Worm (Caenorhabditis elegans): Measurements from ENCODE around the gene ZK6.8.

ZK6.8 gene

DNA sequence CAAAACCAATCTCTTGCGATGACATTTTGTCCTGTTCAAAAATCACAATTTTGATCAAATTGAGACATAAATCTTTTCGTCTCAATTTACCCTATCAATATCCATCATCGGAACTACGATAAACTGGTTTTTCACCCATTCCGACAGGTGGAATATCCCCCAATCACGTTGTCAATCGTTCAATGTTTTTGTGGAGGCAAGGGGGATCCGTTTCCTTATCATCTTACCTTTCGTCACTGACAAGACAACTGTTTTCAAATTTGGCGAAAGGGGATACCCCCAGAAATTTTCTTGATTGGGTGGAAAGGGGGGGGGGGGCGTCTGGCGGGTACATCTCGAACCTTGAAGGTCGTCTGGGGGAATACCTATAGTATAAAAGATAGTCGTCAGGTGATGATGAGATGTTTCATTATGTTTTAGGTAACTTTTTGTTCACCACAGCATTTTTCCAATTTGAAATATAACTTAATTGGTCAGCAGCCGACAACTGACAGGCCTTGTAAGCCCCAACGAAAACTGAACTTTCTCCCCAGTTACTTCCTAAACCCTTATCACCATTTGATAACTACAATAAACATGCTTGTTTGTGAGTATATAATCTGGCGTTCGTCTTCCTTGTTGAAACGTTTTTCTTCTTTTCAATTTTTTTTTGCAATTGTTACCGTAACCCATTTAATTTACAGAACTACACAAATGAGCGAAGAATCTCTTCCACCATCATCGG is at the start of gene ZK6.8:
TSS of gene ZK6.8 (plus strand) at position 682 of the 724 bp plus-strand sequence.
- TF ChIP-seq nhr-90 (tag; optimal IDR thresholded peaks at IDR 0.05; ENCODE audit: poor library complexity) (peak; percentile 79), blmp-1 (tag; optimal IDR thresholded peaks at IDR 0.05) (peak; percentile 88), ama-1 (optimal IDR thresholded peaks at IDR 0.05) (no peak), mab-9 (GFP tag; IDR thresholded peaks at IDR 0.05) (no peak), dpl-1 (GFP tag; optimal IDR thresholded peaks at IDR 0.05) (peak in 1 of 3 experiments; percentile 23), nhr-77 (tag; optimal IDR thresholded peaks at IDR 0.05) (no peak), ceh-8 (GFP tag; optimal IDR thresholded peaks at IDR 0.05) (no peak), nhr-76 (tag; optimal IDR thresholded peaks at IDR 0.05) (no peak), C16A3.4 (tag; optimal IDR thresholded peaks at IDR 0.05) (peak; percentile 11), irx-1 (tag; optimal IDR thresholded peaks at IDR 0.05) (no peak), fkh-8 (tag; optimal IDR thresholded peaks at IDR 0.05) (no peak), hlh-4 (tag; optimal IDR thresholded peaks at IDR 0.05) (no peak), lin-35 (GFP tag; optimal IDR thresholded peaks at IDR 0.05) (peak in 1 of 2 experiments; percentile 67), ets-5 (GFP tag; IDR thresholded peaks at IDR 0.05) (no peak), fkh-10 (GFP tag; optimal IDR thresholded peaks at IDR 0.05) (no peak), zip-4 (GFP tag; optimal IDR thresholded peaks at IDR 0.05) (no peak), egl-13 (tag; optimal IDR thresholded peaks at IDR 0.05) (no peak), nhr-85 (tag) (peak; percentile 99), aha-1 (tag; optimal IDR thresholded peaks at IDR 0.05) (no peak), lin-14 (GFP tag; optimal IDR thresholded peaks at IDR 0.05) (peak; percentile 97), hpl-2 (GFP tag; optimal IDR thresholded peaks at IDR 0.05) (no peak), grh-1 (GFP tag; IDR thresholded peaks at IDR 0.05) (peak; percentile 93), fos-1 (tag; optimal IDR thresholded peaks at IDR 0.05) (no peak), xbp-1 (tag; optimal IDR thresholded peaks at IDR 0.05) (no peak), lsy-2 (tag; optimal IDR thresholded peaks at IDR 0.05) (peak in 1 of 2 experiments; percentile 65), lin-15B (tag; optimal IDR thresholded peaks at IDR 0.05) (no peak), F16B12.6 (tag; optimal IDR thresholded peaks at IDR 0.05) (no peak), sptf-1 (tag; optimal IDR thresholded peaks at IDR 0.05) (no peak), unc-98 (GFP tag; IDR thresholded peaks at IDR 0.05) (no peak), pqm-1 (tag; optimal IDR thresholded peaks at IDR 0.05) (no peak), mep-1 (tag; optimal IDR thresholded peaks at IDR 0.05) (no peak), lin-39 (tag; optimal IDR thresholded peaks at IDR 0.05) (no peak), mdl-1 (tag; optimal IDR thresholded peaks at IDR 0.05) (peak in 1 of 2 experiments; percentile 77), pax-3 (tag; optimal IDR thresholded peaks at IDR 0.05) (no peak), ztf-11 (tag; optimal IDR thresholded peaks at IDR 0.05) (no peak), nhr-20 (tag; optimal IDR thresholded peaks at IDR 0.05) (peak; percentile 90), pag-3 (tag; optimal IDR thresholded peaks at IDR 0.05; ENCODE audit: borderline replicate concordance, insufficient read depth) (no peak), nhr-19 (GFP tag; conservative IDR thresholded peaks at IDR 0.05) (peak; percentile 79), elt-2 (tag; optimal IDR thresholded peaks at IDR 0.05) (no peak), efl-3 (GFP tag; optimal IDR thresholded peaks at IDR 0.05) (no peak), nhr-71 (tag; optimal IDR thresholded peaks at IDR 0.05) (peak; percentile 79), nhr-11 (tag; optimal IDR thresholded peaks at IDR 0.05) (no peak), mef-2 (tag; optimal IDR thresholded peaks at IDR 0.05) (no peak), unc-30 (tag; optimal IDR thresholded peaks at IDR 0.05) (no peak), sox-4 (tag; optimal IDR thresholded peaks at IDR 0.05) (no peak), rnt-1 (tag; optimal IDR thresholded peaks at IDR 0.05) (no peak), lir-3 (tag; optimal IDR thresholded peaks at IDR 0.05; ENCODE audit: poor library complexity) (no peak), Y116A8C.19 (tag; optimal IDR thresholded peaks at IDR 0.05; ENCODE audit: borderline replicate concordance) (no peak), ztf-4 (tag; optimal IDR thresholded peaks at IDR 0.05) (no peak), C04F5.9 (tag; optimal IDR thresholded peaks at IDR 0.05) (no peak), hlh-17 (GFP tag; optimal IDR thresholded peaks at IDR 0.05; ENCODE audit: borderline replicate concordance) (no peak), aly-2 (tag; optimal IDR thresholded peaks at IDR 0.05) (no peak)
